Worm (Caenorhabditis elegans) whole organism, L1 larva: Measurements from ENCODE around the gene Y39H10B.2.
"Not testable (repeated sequence)": the region's sequence is repeated elsewhere in the genome, so short reads cannot be mapped to it uniquely, and the experiment has no call there.

ENCODE experiments used
- C04F5.9 ChIP-seq: sonication (generic microtip); optimal IDR thresholded peaks from 2 replicates; lab custom pipeline; 2016; ENCODE audit warnings: missing genetic modification characterization, missing compliant biosample characterization
- alr-1 ChIP-seq: fragments of 200-800 bp; sonication (Bioruptor generic); optimal IDR thresholded peaks from 2 replicates; lab custom pipeline; 2018; ENCODE audit warnings: borderline replicate concordance, mild to moderate bottlenecking, missing genetic modification characterization, missing compliant biosample characterization
- ceh-8 ChIP-seq: fragments of 200-800 bp; sonication (Bioruptor generic); optimal IDR thresholded peaks from 2 replicates; lab custom pipeline; 2018; ENCODE audit warnings: mild to moderate bottlenecking, missing genetic modification characterization, moderate library complexity, missing compliant biosample characterization
- ces-1 ChIP-seq: fragments of 150-350 bp; optimal IDR thresholded peaks from 2 replicates; lab custom pipeline; 2014; ENCODE audit warnings: missing biosample characterization, missing genetic modification reagents, missing genetic modification characterization
- dsc-1 ChIP-seq: sonication (generic microtip); optimal IDR thresholded peaks from 2 replicates; lab custom pipeline; 2016; ENCODE audit warnings: mild to moderate bottlenecking, missing genetic modification characterization, missing compliant biosample characterization
- efl-1 ChIP-seq, 4 experiments: fragments of 150-350 bp; optimal IDR thresholded peaks in 3 of 4; peaks in 1 of 4; 1 replicate in 1 of 4; 2 replicates in 3 of 4; lab custom pipeline; 2014; ENCODE audit warnings: missing biosample characterization in 2 of 4, missing genetic modification characterization in 2 of 4, missing genetic modification reagents in 2 of 4
- elt-2 ChIP-seq: sonication (generic microtip); optimal IDR thresholded peaks from 2 replicates; lab custom pipeline; 2016; ENCODE audit warnings: missing genetic modification characterization, mild to moderate bottlenecking, inconsistent platforms, missing compliant biosample characterization, missing genetic modification reagents
- elt-3 ChIP-seq, 6 experiments: fragments of 150-350 bp in 1 of 6; sonication (generic microtip); optimal IDR thresholded peaks; 2 replicates each; lab custom pipeline; 2017 to 2018; ENCODE audit warnings: missing biosample characterization in 6 of 6, missing genetic modification characterization in 6 of 6, inconsistent platforms in 1 of 6
- fkh-10 ChIP-seq: sonication (generic microtip); optimal IDR thresholded peaks from 2 replicates; lab custom pipeline; 2017; ENCODE audit warnings: missing biosample characterization, missing genetic modification reagents, missing genetic modification characterization
- fkh-8 ChIP-seq: sonication (generic microtip); optimal IDR thresholded peaks from 2 replicates; lab custom pipeline; 2016; ENCODE audit warnings: mild to moderate bottlenecking, missing genetic modification characterization, missing compliant biosample characterization
- fos-1 ChIP-seq: fragments of 150-350 bp; optimal IDR thresholded peaks from 2 replicates; lab custom pipeline; 2014; ENCODE audit warnings: missing biosample characterization, missing genetic modification characterization
- hlh-4 ChIP-seq: sonication (generic microtip); optimal IDR thresholded peaks from 2 replicates; lab custom pipeline; 2016; ENCODE audit warnings: mild to moderate bottlenecking, missing genetic modification characterization, missing compliant biosample characterization
- hpl-2 ChIP-seq: fragments of 150-350 bp; optimal IDR thresholded peaks from 2 replicates; lab custom pipeline; 2014; ENCODE audit warnings: missing biosample characterization, missing genetic modification reagents, missing genetic modification characterization
- irx-1 ChIP-seq: sonication (generic microtip); optimal IDR thresholded peaks from 2 replicates; lab custom pipeline; 2016; ENCODE audit warnings: missing genetic modification characterization, missing compliant biosample characterization
- lin-15B ChIP-seq: fragments of 150-350 bp; sonication (generic microtip); optimal IDR thresholded peaks from 3 replicates; lab custom pipeline; 2014; ENCODE audit warnings: missing biosample characterization, missing genetic modification characterization
- lin-35 ChIP-seq, 2 experiments: fragments of 150-350 bp; optimal IDR thresholded peaks; 2 replicates each; lab custom pipeline; 2014; ENCODE audit warnings: missing biosample characterization in 2 of 2, missing genetic modification characterization in 2 of 2, missing genetic modification reagents in 2 of 2
- mdl-1 ChIP-seq, 2 experiments: fragments of 150-350 bp; optimal IDR thresholded peaks; 2 replicates each; lab custom pipeline; 2014 to 2017; ENCODE audit warnings: missing biosample characterization in 2 of 2, missing genetic modification characterization in 2 of 2, inconsistent platforms in 1 of 2
- mef-2 ChIP-seq: fragments of 150-350 bp; optimal IDR thresholded peaks from 2 replicates; lab custom pipeline; 2014; ENCODE audit warnings: missing biosample characterization, missing genetic modification characterization
- nhr-11 ChIP-seq: fragments of 150-350 bp; optimal IDR thresholded peaks from 2 replicates; lab custom pipeline; 2014; ENCODE audit warnings: missing biosample characterization, missing genetic modification characterization
- nhr-20 ChIP-seq: sonication (generic microtip); optimal IDR thresholded peaks from 2 replicates; lab custom pipeline; 2016; ENCODE audit warnings: mild to moderate bottlenecking, missing genetic modification characterization, missing compliant biosample characterization
- nhr-47 ChIP-seq: sonication (generic microtip); optimal IDR thresholded peaks from 2 replicates; lab custom pipeline; 2016; ENCODE audit warnings: mild to moderate bottlenecking, missing genetic modification characterization, moderate library complexity, missing compliant biosample characterization
- nhr-71 ChIP-seq: sonication (generic microtip); optimal IDR thresholded peaks from 2 replicates; lab custom pipeline; 2016; ENCODE audit warnings: mild to moderate bottlenecking, missing genetic modification characterization, moderate library complexity, missing compliant biosample characterization
- nhr-76 ChIP-seq: sonication (generic microtip); optimal IDR thresholded peaks from 2 replicates; lab custom pipeline; 2017; ENCODE audit warnings: missing biosample characterization, missing genetic modification characterization
- nhr-90 ChIP-seq: sonication (generic microtip); optimal IDR thresholded peaks from 2 replicates; lab custom pipeline; 2016; ENCODE audit warnings: mild to moderate bottlenecking, missing genetic modification characterization, missing compliant biosample characterization; ENCODE audit not compliant: poor library complexity
- pag-3 ChIP-seq: sonication (generic microtip); optimal IDR thresholded peaks from 2 replicates; lab custom pipeline; 2017; ENCODE audit warnings: missing genetic modification characterization, mild to moderate bottlenecking, missing compliant biosample characterization, antibody characterized with exemption, borderline replicate concordance; ENCODE audit not compliant: insufficient read depth
- pax-3 ChIP-seq: fragments of 200-800 bp; sonication (Bioruptor generic); optimal IDR thresholded peaks from 2 replicates; lab custom pipeline; 2018; ENCODE audit warnings: mild to moderate bottlenecking, missing genetic modification characterization, moderate library complexity, missing compliant biosample characterization
- unc-130 ChIP-seq: fragments of 150-350 bp; optimal IDR thresholded peaks from 2 replicates; lab custom pipeline; 2017; ENCODE audit warnings: missing biosample characterization, missing genetic modification characterization, inconsistent platforms
- unc-30 ChIP-seq: sonication (generic microtip); optimal IDR thresholded peaks from 2 replicates; lab custom pipeline; 2017; ENCODE audit warnings: missing biosample characterization, missing genetic modification characterization
- unc-98 ChIP-seq: fragments of 200-800 bp; sonication (Bioruptor generic); IDR thresholded peaks from 2 replicates; pipeline ENCODE4 v1.3.6; 2022; ENCODE audit warnings: missing genetic modification characterization, missing compliant biosample characterization
- vab-15 ChIP-seq: sonication (generic microtip); optimal IDR thresholded peaks from 2 replicates; lab custom pipeline; 2017; ENCODE audit warnings: missing genotype, mild to moderate bottlenecking, missing genetic modification characterization, missing compliant biosample characterization
- xbp-1 ChIP-seq: sonication (generic microtip); optimal IDR thresholded peaks from 2 replicates; lab custom pipeline; 2016; ENCODE audit warnings: missing genetic modification characterization, missing compliant biosample characterization
- zip-4 ChIP-seq: fragments of 200-800 bp; sonication (Bioruptor generic); optimal IDR thresholded peaks from 2 replicates; lab custom pipeline; 2018; ENCODE audit warnings: mild to moderate bottlenecking, missing genetic modification characterization, moderate library complexity, missing compliant biosample characterization
- ztf-11 ChIP-seq, 2 experiments: sonication (generic microtip); optimal IDR thresholded peaks; 2 replicates each; lab custom pipeline; 2016 to 2017; ENCODE audit warnings: missing genetic modification characterization in 2 of 2, missing biosample characterization in 1 of 2, missing compliant biosample characterization in 1 of 2
- ztf-4 ChIP-seq: fragments of 150-350 bp; optimal IDR thresholded peaks from 2 replicates; lab custom pipeline; 2014; ENCODE audit warnings: missing biosample characterization, missing genetic modification characterization

Y39H10B.2 gene

ce11 chrV:3668464-3668863 lies at the start of gene Y39H10B.2:
Y39H10B.2 (plus strand) TSS chrV:3668764.
- TF ChIP-seq irx-1 (tag; lab: Kevin White, UChicago), result no peak
- TF ChIP-seq hlh-4 (tag; lab: Kevin White, UChicago), result no peak
- TF ChIP-seq ces-1 (GFP tag; lab: Kevin White, UChicago), result no peak

ce11 chrV:3620608-3621007 lies 48.0 kb upstream of the Y39H10B.2 start, which contains the start of gene srx-93:
srx-93 (minus strand) TSS chrV:3620708.
- TF ChIP-seq ceh-8 (GFP tag; lab: Kevin White, UChicago); unc-30 (tag; lab: Kevin White, UChicago); nhr-76 (tag; lab: Kevin White, UChicago): not testable (repeated sequence)

- TF ChIP-seq fkh-10 (GFP tag; lab: Kevin White, UChicago) (no peak), fos-1 (tag; lab: Kevin White, UChicago) (no peak), unc-30 (tag; lab: Kevin White, UChicago) (no peak), vab-15 (tag; lab: Kevin White, UChicago) (no peak), C04F5.9 (tag; lab: Kevin White, UChicago) (no peak)
Observed at ce11 chrV:3626944-3627343, 41.6 kb upstream of the Y39H10B.2 start, which contains the start of gene F59B1.4. F59B1.4 (minus strand) TSS chrV:3627044.

- TF ChIP-seq unc-130 (tag; lab: Kevin White, UChicago), result no peak
- no peak for TF ChIP-seq dsc-1
- TF ChIP-seq lin-15B, result no peak
Observed at ce11 chrV:3631591-3631990, 37.0 kb upstream of the Y39H10B.2 start, which contains the start of gene F59B1.6. F59B1.6 (minus strand) TSS chrV:3631691.

ce11 chrV:3632249-3633030 lies 36.1 kb upstream of the Y39H10B.2 start:
- TF ChIP-seq nhr-71 (tag; lab: Kevin White, UChicago), result peak; percentile 30
- TF ChIP-seq elt-2 (tag; lab: Kevin White, UChicago), result peak; percentile 84
- peak in 1 of 2 experiments; percentile 13 for TF ChIP-seq mdl-1 (tag; optimal IDR thresholded peaks at IDR 0.05; lab: Kevin White, UChicago)
- no peak for TF ChIP-seq hpl-2 (GFP tag; lab: Kevin White, UChicago)
- peak in 1 of 2 experiments; percentile 40 for TF ChIP-seq lin-35 (GFP tag; optimal IDR thresholded peaks at IDR 0.05; lab: Kevin White, UChicago)
- TF ChIP-seq nhr-90 (tag; lab: Kevin White, UChicago), result peak; percentile 37
- TF ChIP-seq nhr-11 (tag; lab: Kevin White, UChicago), result no peak
- TF ChIP-seq, all 84 proteins: peak for 5

ce11 chrV:3633041-3633440 lies 35.5 kb upstream of the Y39H10B.2 start, which contains the start of gene F59B1.2:
F59B1.2 (plus strand) TSS chrV:3633341.
- TF ChIP-seq pax-3 (tag; lab: Kevin White, UChicago) (no peak), mef-2 (tag; lab: Kevin White, UChicago) (no peak), unc-98 (GFP tag; lab: Robert Waterston, UW) (no peak), ztf-11 (tag; optimal IDR thresholded peaks at IDR 0.05; lab: Kevin White, UChicago) (no peak)

- TF ChIP-seq nhr-47 (tag; lab: Kevin White, UChicago) (no peak), alr-1 (tag; lab: Kevin White, UChicago) (no peak), fkh-8 (no peak), mdl-1 (tag; optimal IDR thresholded peaks at IDR 0.05; lab: Kevin White, UChicago) (peak in 1 of 2 experiments; percentile 13), efl-1 (optimal IDR thresholded peaks at IDR 0.05; lab: Kevin White, UChicago) (no peak), efl-1 (GFP tag; optimal IDR thresholded peaks at IDR 0.05 in 1 of 2; lab: Kevin White, UChicago) (peak in 1 of 2 experiments; percentile 93), zip-4 (no peak), pag-3 (tag; lab: Kevin White, UChicago) (no peak), ztf-4 (tag; lab: Kevin White, UChicago) (no peak), ztf-11 (tag; optimal IDR thresholded peaks at IDR 0.05; lab: Kevin White, UChicago) (no peak), elt-2 (tag; lab: Kevin White, UChicago) (peak; percentile 92), elt-3 (tag; optimal IDR thresholded peaks at IDR 0.05; lab: Kevin White, UChicago) (no peak), hlh-4 (tag; lab: Kevin White, UChicago) (no peak), fkh-10 (GFP tag; lab: Kevin White, UChicago) (no peak), xbp-1 (no peak), lin-35 (GFP tag; optimal IDR thresholded peaks at IDR 0.05; lab: Kevin White, UChicago) (peak in 1 of 2 experiments; percentile 53), nhr-20 (tag; lab: Kevin White, UChicago) (peak; percentile 33), nhr-90 (tag; lab: Kevin White, UChicago) (peak; percentile 15), nhr-71 (tag; lab: Kevin White, UChicago) (peak; percentile 54)
Observed at ce11 chrV:3634293-3635016, 34.1 kb upstream of the Y39H10B.2 start.
